Fruit fly (Drosophila melanogaster) whole organism, prepupa: ENCODE data around the gene P5cr.

ENCODE experiments used
- Blimp-1 ChIP-seq: fragments of 200-800 bp; sonication (Bioruptor generic); optimal IDR thresholded peaks from 3 replicates; lab custom pipeline; 2017; ENCODE audit warnings: missing biosample characterization, missing genetic modification characterization, mild to moderate bottlenecking, moderate library complexity, missing genetic modification reagents
- CG10631 ChIP-seq: fragments of 200-800 bp; sonication (Bioruptor generic); optimal IDR thresholded peaks from 2 replicates; lab custom pipeline; 2016; ENCODE audit warnings: missing biosample characterization, missing genetic modification characterization
- CG11294 ChIP-seq: fragments of 200-800 bp; sonication (Bioruptor generic); IDR thresholded peaks from 2 replicates; pipeline ENCODE4 v1.3.6; 2022; ENCODE audit warnings: missing biosample characterization, missing genetic modification characterization
- CG11762 ChIP-seq: fragments of 200-800 bp; sonication (Bioruptor generic); optimal IDR thresholded peaks from 3 replicates; lab custom pipeline; 2016; ENCODE audit warnings: missing biosample characterization, missing genetic modification characterization; ENCODE audit not compliant: insufficient read depth
- CG11902 ChIP-seq: fragments of 200-800 bp; sonication (Bioruptor generic); optimal IDR thresholded peaks from 3 replicates; lab custom pipeline; 2016; ENCODE audit warnings: missing biosample characterization, missing genetic modification characterization
- CG15336 ChIP-seq: fragments of 200-800 bp; sonication (Bioruptor generic); IDR thresholded peaks from 2 replicates; pipeline ENCODE4 v1.3.6; 2022; ENCODE audit warnings: missing biosample characterization, missing genetic modification characterization
- CG16779 ChIP-seq: fragments of 200-800 bp; sonication (Bioruptor generic); optimal IDR thresholded peaks from 3 replicates; lab custom pipeline; 2017; ENCODE audit warnings: missing biosample characterization, mild to moderate bottlenecking, missing genetic modification characterization
- CG3032 ChIP-seq: fragments of 200-800 bp; optimal IDR thresholded peaks from 2 replicates; lab custom pipeline; 2019; ENCODE audit warnings: missing biosample characterization, mild to moderate bottlenecking, missing genetic modification characterization, moderate library complexity
- CG31627 ChIP-seq: fragments of 200-800 bp; sonication (Bioruptor generic); optimal IDR thresholded peaks from 3 replicates; lab custom pipeline; 2016; ENCODE audit warnings: missing biosample characterization, missing genetic modification characterization
- CG34406 ChIP-seq: fragments of 200-800 bp; sonication (Bioruptor generic); optimal IDR thresholded peaks from 3 replicates; lab custom pipeline; 2016; ENCODE audit warnings: missing biosample characterization, missing genetic modification characterization
- CG6276 ChIP-seq: fragments of 200-800 bp; sonication (Bioruptor generic); optimal IDR thresholded peaks from 2 replicates; lab custom pipeline; 2017; ENCODE audit warnings: missing biosample characterization, mild to moderate bottlenecking, missing genetic modification characterization
- CG6792 ChIP-seq: fragments of 200-800 bp; sonication (Bioruptor generic); optimal IDR thresholded peaks from 3 replicates; lab custom pipeline; 2016; ENCODE audit warnings: missing biosample characterization, missing genetic modification characterization
- CG6808 ChIP-seq: fragments of 200-800 bp; sonication (Bioruptor generic); optimal IDR thresholded peaks from 3 replicates; lab custom pipeline; 2017; ENCODE audit warnings: missing biosample characterization, missing genetic modification characterization, mild to moderate bottlenecking, moderate library complexity, missing genetic modification reagents
- CG8319 ChIP-seq: fragments of 200-800 bp; sonication (Bioruptor generic); optimal IDR thresholded peaks from 3 replicates; lab custom pipeline; 2016; ENCODE audit warnings: missing biosample characterization, missing genetic modification characterization
- CG8632 ChIP-seq: fragments of 200-800 bp; sonication (Bioruptor generic); optimal IDR thresholded peaks from 3 replicates; lab custom pipeline; 2016; ENCODE audit warnings: missing biosample characterization, missing genetic modification characterization
- CG9139 ChIP-seq: fragments of 200-800 bp; sonication (Bioruptor generic); optimal IDR thresholded peaks from 3 replicates; lab custom pipeline; 2017; ENCODE audit warnings: missing biosample characterization, mild to moderate bottlenecking, missing genetic modification characterization
- Eip75B ChIP-seq: fragments of 200-800 bp; sonication (Bioruptor generic); optimal IDR thresholded peaks from 3 replicates; lab custom pipeline; 2016; ENCODE audit warnings: missing biosample characterization, missing genetic modification characterization
- Eip78C ChIP-seq: fragments of 200-800 bp; sonication (Bioruptor generic); peaks from one replicate; lab custom pipeline; 2016; ENCODE audit warnings: missing biosample characterization, missing genetic modification characterization
- Ets21C ChIP-seq: fragments of 200-800 bp; sonication (Bioruptor generic); optimal IDR thresholded peaks from 3 replicates; lab custom pipeline; 2016; ENCODE audit warnings: missing biosample characterization, missing genetic modification characterization
- Ets96B ChIP-seq: fragments of 200-800 bp; optimal IDR thresholded peaks from 2 replicates; lab custom pipeline; 2019; ENCODE audit warnings: missing biosample characterization, mild to moderate bottlenecking, missing genetic modification characterization, moderate library complexity
- Hr39 ChIP-seq: fragments of 200-800 bp; sonication (Bioruptor generic); optimal IDR thresholded peaks from 2 replicates; lab custom pipeline; 2016; ENCODE audit warnings: missing biosample characterization, missing genetic modification characterization
- Hr4 ChIP-seq: fragments of 200-800 bp; sonication (Bioruptor generic); optimal IDR thresholded peaks from 3 replicates; lab custom pipeline; 2016; ENCODE audit warnings: missing biosample characterization, missing genetic modification characterization
- Lpt ChIP-seq: fragments of 200-800 bp; sonication (Bioruptor generic); optimal IDR thresholded peaks from 3 replicates; lab custom pipeline; 2016; ENCODE audit warnings: missing biosample characterization, missing genetic modification characterization
- Met ChIP-seq: fragments of 200-800 bp; sonication (Bioruptor generic); optimal IDR thresholded peaks from 3 replicates; lab custom pipeline; 2016; ENCODE audit warnings: missing biosample characterization, missing genetic modification characterization
- OdsH ChIP-seq: fragments of 200-800 bp; sonication (Bioruptor generic); optimal IDR thresholded peaks from 3 replicates; lab custom pipeline; 2016; ENCODE audit warnings: missing biosample characterization, missing genetic modification characterization
- Smox ChIP-seq: fragments of 200-800 bp; sonication (Bioruptor generic); optimal IDR thresholded peaks from 3 replicates; lab custom pipeline; 2016; ENCODE audit warnings: missing biosample characterization, missing genetic modification characterization
- Sox102F ChIP-seq: fragments of 200-800 bp; sonication (Bioruptor generic); optimal IDR thresholded peaks from 2 replicates; lab custom pipeline; 2016; ENCODE audit warnings: missing biosample characterization, mild to moderate bottlenecking, missing genetic modification characterization
- Sox14 ChIP-seq: fragments of 200-800 bp; sonication (Bioruptor generic); optimal IDR thresholded peaks from 3 replicates; lab custom pipeline; 2016; ENCODE audit warnings: missing biosample characterization, missing genetic modification characterization
- Sox15 ChIP-seq: fragments of 200-800 bp; sonication (Bioruptor generic); optimal IDR thresholded peaks from 3 replicates; lab custom pipeline; 2016; ENCODE audit warnings: missing biosample characterization, missing genetic modification characterization
- achi ChIP-seq: fragments of 200-800 bp; sonication (Bioruptor generic); optimal IDR thresholded peaks from 3 replicates; lab custom pipeline; 2016; ENCODE audit warnings: missing biosample characterization, missing genetic modification characterization
- acj6 ChIP-seq: fragments of 200-800 bp; sonication (Bioruptor generic); optimal IDR thresholded peaks from 3 replicates; lab custom pipeline; 2016; ENCODE audit warnings: missing biosample characterization, missing genetic modification characterization
- cyc ChIP-seq: fragments of 200-800 bp; sonication (Bioruptor generic); optimal IDR thresholded peaks from 3 replicates; lab custom pipeline; 2016; ENCODE audit warnings: missing biosample characterization, missing genetic modification characterization
- dac ChIP-seq: fragments of 200-800 bp; sonication (Bioruptor generic); optimal IDR thresholded peaks from 2 replicates; lab custom pipeline; 2017; ENCODE audit warnings: missing biosample characterization, mild to moderate bottlenecking, missing genetic modification characterization
- dsx ChIP-seq: fragments of 200-800 bp; optimal IDR thresholded peaks from 3 replicates; lab custom pipeline; 2019; ENCODE audit warnings: missing biosample characterization, mild to moderate bottlenecking, missing genetic modification characterization, moderate library complexity; ENCODE audit not compliant: poor library complexity, severe bottlenecking
- eg ChIP-seq: fragments of 200-800 bp; sonication (Bioruptor generic); IDR thresholded peaks from 3 replicates; pipeline ENCODE4 v1.3.6; 2022; ENCODE audit warnings: missing biosample characterization, missing genetic modification characterization
- esn ChIP-seq: fragments of 200-800 bp; sonication (Bioruptor generic); optimal IDR thresholded peaks from 2 replicates; lab custom pipeline; 2016; ENCODE audit warnings: missing biosample characterization, mild to moderate bottlenecking, missing genetic modification characterization, moderate library complexity
- fd59A ChIP-seq: fragments of 200-800 bp; sonication (Bioruptor generic); optimal IDR thresholded peaks from 2 replicates; lab custom pipeline; 2017; ENCODE audit warnings: missing biosample characterization, mild to moderate bottlenecking, missing genetic modification characterization, missing genetic modification reagents
- fd85E ChIP-seq: fragments of 200-800 bp; sonication (Bioruptor generic); optimal IDR thresholded peaks from 3 replicates; lab custom pipeline; 2016; ENCODE audit warnings: missing biosample characterization, missing genetic modification characterization
- fkh ChIP-seq: fragments of 200-800 bp; sonication (Bioruptor generic); optimal IDR thresholded peaks from 3 replicates; lab custom pipeline; 2017; ENCODE audit warnings: missing biosample characterization, mild to moderate bottlenecking, missing genetic modification characterization, moderate library complexity
- lz ChIP-seq: fragments of 200-800 bp; sonication (Bioruptor generic); optimal IDR thresholded peaks from 3 replicates; lab custom pipeline; 2016; ENCODE audit warnings: missing biosample characterization, missing genetic modification characterization
- net ChIP-seq: fragments of 200-800 bp; sonication (Bioruptor generic); optimal IDR thresholded peaks from 3 replicates; lab custom pipeline; 2016; ENCODE audit warnings: missing biosample characterization, missing genetic modification characterization
- pdm3 ChIP-seq: fragments of 200-800 bp; sonication (Bioruptor generic); optimal IDR thresholded peaks from 3 replicates; lab custom pipeline; 2016; ENCODE audit warnings: missing biosample characterization, missing genetic modification characterization
- salr ChIP-seq, 2 experiments: fragments of 200-800 bp; sonication (Bioruptor generic); optimal IDR thresholded peaks; 3 replicates each; lab custom pipeline; 2016 to 2018; ENCODE audit warnings: missing biosample characterization in 2 of 2, missing genetic modification characterization in 2 of 2, mild to moderate bottlenecking in 1 of 2
- svp ChIP-seq: fragments of 200-800 bp; sonication (Bioruptor generic); peaks from one replicate; lab custom pipeline; 2016; ENCODE audit warnings: missing biosample characterization, missing genetic modification characterization
- topi ChIP-seq: fragments of 200-800 bp; sonication (Bioruptor generic); optimal IDR thresholded peaks from 3 replicates; lab custom pipeline; 2016; ENCODE audit warnings: missing biosample characterization, missing genetic modification characterization
- vri ChIP-seq: fragments of 200-800 bp; sonication (Bioruptor generic); optimal IDR thresholded peaks from 3 replicates; lab custom pipeline; 2016; ENCODE audit warnings: missing biosample characterization, mild to moderate bottlenecking, missing genetic modification characterization

The P5cr gene

DNA sequence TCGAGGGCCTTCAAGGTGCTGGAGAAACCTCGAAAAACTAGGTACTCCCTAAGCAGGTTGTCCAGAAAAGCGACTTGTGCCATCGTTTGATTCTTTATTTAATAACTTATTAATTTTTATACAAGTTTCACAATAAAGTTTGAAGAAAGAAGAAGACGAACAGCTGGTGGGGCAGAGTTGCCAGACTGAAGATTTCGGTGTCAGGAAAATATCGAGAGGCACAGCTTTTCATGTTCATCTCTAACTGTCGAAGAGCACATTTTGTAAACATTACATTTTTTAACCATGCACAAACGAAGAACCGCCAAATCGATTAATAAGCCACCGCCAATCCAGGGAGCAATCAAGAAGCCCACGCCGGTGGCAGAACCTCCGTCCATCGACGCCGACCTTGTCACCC, 4.9 kb upstream of the P5cr start, which contains the start of the genes CG6005 and CG14286:
TSS of gene CG6005 (minus strand) at position 169 of the 400 bp plus-strand sequence.
TSS of gene CG14286 (plus strand) at position 231 of the 400 bp plus-strand sequence.
- TF ChIP-seq Blimp-1 (GFP tag; lab: Kevin White, UChicago) (no peak), CG6792 (GFP tag; lab: Kevin White, UChicago) (peak; percentile 14), fd59A (GFP tag; lab: Kevin White, UChicago) (no peak), Ets21C (no peak), achi (GFP tag; lab: Kevin White, UChicago) (peak; percentile 72), pdm3 (GFP tag; lab: Kevin White, UChicago) (peak; percentile 59), CG6276 (GFP tag; lab: Kevin White, UChicago) (no peak), dsx (no peak), CG10631 (no peak), Lpt (GFP tag; lab: Kevin White, UChicago) (no peak), net (no peak), CG15336 (no peak), eg (GFP tag; lab: Robert Waterston, UW) (peak; percentile 39; the same call in 1 of the 3 replicates), salr (GFP tag; optimal IDR thresholded peaks at IDR 0.05; lab: Kevin White, UChicago) (no peak), acj6 (GFP tag; lab: Kevin White, UChicago) (no peak), Sox15 (GFP tag; lab: Kevin White, UChicago) (peak; percentile 5), lz (GFP tag; lab: Kevin White, UChicago) (peak; percentile 42), cyc (GFP tag; lab: Kevin White, UChicago) (peak; percentile 4), CG3032 (no peak), CG31627 (GFP tag; lab: Kevin White, UChicago) (peak; percentile 63), esn (GFP tag; lab: Kevin White, UChicago) (peak; percentile 66), CG34406 (no peak), Hr4 (GFP tag; lab: Kevin White, UChicago) (peak; percentile 43), dac (GFP tag; lab: Kevin White, UChicago) (no peak), fkh (GFP tag; lab: Kevin White, UChicago) (peak; percentile 66), Hr39 (GFP tag; lab: Kevin White, UChicago) (peak; percentile 62), vri (GFP tag; lab: Kevin White, UChicago) (peak; percentile 13), CG11294 (GFP tag; lab: Robert Waterston, UW) (peak; percentile 9; the same call in 1 of the 2 replicates), Ets96B (no peak), topi (no peak), CG8319 (GFP tag; lab: Kevin White, UChicago) (no peak), CG16779 (tag; lab: Kevin White, UChicago) (no peak), CG11762 (GFP tag; lab: Kevin White, UChicago) (no peak), Eip75B (no peak), CG8632 (GFP tag; lab: Kevin White, UChicago) (no peak), Sox102F (GFP tag; lab: Kevin White, UChicago) (no peak), Eip78C (GFP tag; lab: Kevin White, UChicago) (peak; percentile 65), CG11902 (GFP tag; lab: Kevin White, UChicago) (no peak), OdsH (GFP tag; lab: Kevin White, UChicago) (no peak), CG9139 (GFP tag; lab: Kevin White, UChicago) (no peak), Met (GFP tag; lab: Kevin White, UChicago) (no peak), Smox (GFP tag; lab: Kevin White, UChicago) (no peak), svp (GFP tag; lab: Kevin White, UChicago) (no peak), Sox14 (peak; percentile 68), fd85E (no peak), CG6808 (GFP tag; lab: Kevin White, UChicago) (no peak)
